Worm (Caenorhabditis elegans) whole organism, midembryonic: Measurements from ENCODE around the gene C30B5.2.

Experiments
- T22C8.4 ChIP-seq: fragments of 200-800 bp; sonication (Bioruptor generic); IDR thresholded peaks from 2 replicates; pipeline ENCODE4 v1.3.6; 2022; ENCODE audit warnings: missing genetic modification characterization, missing compliant biosample characterization
- cog-1 ChIP-seq: sonication (generic microtip); optimal IDR thresholded peaks from 2 replicates; lab custom pipeline; 2016; ENCODE audit warnings: missing genetic modification characterization, missing compliant biosample characterization
- flt-1 ChIP-seq: fragments of 200-800 bp; sonication (Bioruptor generic); IDR thresholded peaks from 2 replicates; pipeline ENCODE4 v1.3.6; 2022; ENCODE audit warnings: missing genetic modification characterization, missing compliant biosample characterization
- klf-2 ChIP-seq: fragments of 200-800 bp; sonication (Bioruptor generic); conservative IDR thresholded peaks from 2 replicates; pipeline ENCODE4 v1.3.6; 2022; ENCODE audit warnings: missing genetic modification reagents, missing genetic modification characterization, missing compliant biosample characterization
- med-1 ChIP-seq: sonication (generic microtip); optimal IDR thresholded peaks from 2 replicates; lab custom pipeline; 2017; ENCODE audit warnings: missing genetic modification characterization, mild to moderate bottlenecking, missing compliant biosample characterization, antibody characterized with exemption, missing genetic modification reagents; ENCODE audit not compliant: insufficient read depth
- ref-1 ChIP-seq: fragments of 200-800 bp; sonication (Bioruptor generic); conservative IDR thresholded peaks from 2 replicates; pipeline ENCODE4 v1.3.6; 2022; ENCODE audit warnings: missing genetic modification reagents, missing genetic modification characterization, missing compliant biosample characterization
- tab-1 ChIP-seq: fragments of 200-800 bp; sonication (Bioruptor generic); IDR thresholded peaks from 2 replicates; pipeline ENCODE4 v1.3.6; 2022; ENCODE audit warnings: missing genetic modification characterization, missing compliant biosample characterization
- ztf-23 ChIP-seq: fragments of 200-800 bp; sonication (Bioruptor generic); IDR thresholded peaks from 2 replicates; pipeline ENCODE4 v1.3.6; 2022; ENCODE audit warnings: missing genetic modification reagents, missing genetic modification characterization, missing compliant biosample characterization
- ztf-29 ChIP-seq: fragments of 200-800 bp; sonication (Bioruptor generic); IDR thresholded peaks from 2 replicates; pipeline ENCODE4 v1.3.6; 2022; ENCODE audit warnings: missing genetic modification reagents, missing genetic modification characterization, missing compliant biosample characterization

Gene C30B5.2

ce11 chrII:6222558-6222957 lies 25.6 kb downstream of the C30B5.2 start, which contains the start of gene C30B5.6:
Gene C30B5.6 (minus strand): TSS chrII:6222658.
- no peak for TF ChIP-seq ref-1
- TF ChIP-seq flt-1 (GFP tag; lab: Robert Waterston, UW) = no peak
- TF ChIP-seq T22C8.4 (GFP tag; lab: Robert Waterston, UW) = no peak
- no peak for TF ChIP-seq klf-2 (GFP tag; lab: Robert Waterston, UW)
- no peak for TF ChIP-seq ztf-29
- no peak for TF ChIP-seq ztf-23 (GFP tag; lab: Robert Waterston, UW)
- TF ChIP-seq cog-1 (tag; lab: Kevin White, UChicago) = no peak
- TF ChIP-seq tab-1 (GFP tag; lab: Robert Waterston, UW) = no peak
- no peak for TF ChIP-seq med-1 (GFP tag; lab: Kevin White, UChicago)

ce11 chrII:6223755-6224154 lies 26.8 kb downstream of the C30B5.2 start:
- TF ChIP-seq ztf-23 (GFP tag; lab: Robert Waterston, UW) (no peak), med-1 (GFP tag; lab: Kevin White, UChicago) (no peak), flt-1 (GFP tag; lab: Robert Waterston, UW) (no peak), klf-2 (GFP tag; lab: Robert Waterston, UW) (no peak), cog-1 (tag; lab: Kevin White, UChicago) (no peak), ref-1 (no peak), tab-1 (GFP tag; lab: Robert Waterston, UW) (no peak), T22C8.4 (GFP tag; lab: Robert Waterston, UW) (no peak)

ce11 chrII:6226995-6227394 lies 30.0 kb downstream of the C30B5.2 start, which contains the start of gene srsy-2:
Gene srsy-2 (minus strand): TSS chrII:6227095.
- TF ChIP-seq T22C8.4 (GFP tag; lab: Robert Waterston, UW) (no peak), flt-1 (GFP tag; lab: Robert Waterston, UW) (no peak), klf-2 (GFP tag; lab: Robert Waterston, UW) (no peak), med-1 (GFP tag; lab: Kevin White, UChicago) (no peak), ztf-29 (no peak)

- TF ChIP-seq flt-1 (GFP tag; lab: Robert Waterston, UW) (no peak), ztf-23 (GFP tag; lab: Robert Waterston, UW) (no peak), tab-1 (GFP tag; lab: Robert Waterston, UW) (no peak), klf-2 (GFP tag; lab: Robert Waterston, UW) (no peak), cog-1 (tag; lab: Kevin White, UChicago) (no peak), ref-1 (no peak), med-1 (GFP tag; lab: Kevin White, UChicago) (no peak), ztf-29 (no peak), T22C8.4 (GFP tag; lab: Robert Waterston, UW) (no peak)
These were observed 33.1 kb downstream of the C30B5.2 start for ce11 chrII:6230116-6230515.

DNA sequence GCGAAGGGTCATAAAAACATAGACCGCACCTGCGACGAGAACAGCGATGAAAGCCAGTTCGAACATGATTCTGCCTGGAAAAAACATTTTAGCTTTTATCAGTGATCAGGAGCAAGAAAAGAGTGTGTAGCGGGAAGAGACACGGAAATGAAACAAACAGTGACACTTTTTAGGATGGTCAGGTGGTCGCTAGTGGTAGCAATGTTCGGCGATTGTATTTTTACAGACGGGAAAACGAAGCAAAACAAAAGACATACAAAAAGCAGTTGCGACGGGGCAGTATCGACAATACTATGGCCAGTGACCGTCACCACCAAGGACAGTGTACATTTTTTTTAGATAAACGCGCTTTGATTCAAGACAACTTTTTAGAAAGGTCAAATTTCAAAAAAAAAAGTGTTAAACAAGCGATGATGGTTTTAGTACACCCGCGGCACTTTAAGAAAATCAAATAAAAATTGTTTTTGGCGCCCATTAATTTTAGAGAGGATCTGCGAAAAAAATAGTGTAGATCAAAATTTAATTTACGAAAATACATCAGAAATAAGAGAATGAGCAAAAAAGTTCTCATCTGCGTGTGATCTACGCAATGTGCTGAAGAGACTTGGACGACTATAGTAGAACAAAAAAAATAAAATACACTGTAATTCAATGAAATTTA lies 38.6 kb downstream of the C30B5.2 start, which contains the start of gene T24H7.9:
TSS of gene T24H7.9 (minus strand) at position 74 of the 661 bp plus-strand sequence.
- TF ChIP-seq ref-1 (no peak), ztf-29 (no peak), med-1 (GFP tag; lab: Kevin White, UChicago) (no peak), flt-1 (GFP tag; lab: Robert Waterston, UW) (no peak), klf-2 (GFP tag; lab: Robert Waterston, UW) (no peak), cog-1 (tag; lab: Kevin White, UChicago) (no peak), tab-1 (GFP tag; lab: Robert Waterston, UW) (no peak), T22C8.4 (GFP tag; lab: Robert Waterston, UW) (no peak), ztf-23 (GFP tag; lab: Robert Waterston, UW) (no peak)

ce11 chrII:6236093-6236945 lies 39.3 kb downstream of the C30B5.2 start:
- no peak for TF ChIP-seq tab-1 (GFP tag; lab: Robert Waterston, UW)
- TF ChIP-seq ztf-23 (GFP tag; lab: Robert Waterston, UW) = no peak
- no peak for TF ChIP-seq flt-1 (GFP tag; lab: Robert Waterston, UW)
- no peak for TF ChIP-seq cog-1 (tag; lab: Kevin White, UChicago)

DNA sequence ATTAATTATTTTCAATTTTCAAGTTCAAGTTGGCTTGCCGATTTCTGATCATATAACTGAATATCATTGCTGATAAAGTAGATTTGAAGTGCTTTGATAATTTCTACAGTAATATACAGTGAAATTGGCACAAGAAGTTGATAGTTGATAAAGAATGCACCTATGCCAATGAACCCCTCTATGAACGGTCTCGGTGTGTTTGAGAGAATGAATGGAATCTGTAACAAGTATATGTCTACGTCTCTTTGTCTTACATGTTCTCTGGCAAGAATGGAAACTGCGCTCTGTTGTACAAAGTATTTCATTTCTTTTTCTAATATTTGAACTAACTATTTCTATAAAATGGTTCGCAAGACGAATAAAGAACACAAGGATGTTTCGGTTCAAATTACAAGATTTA lies 44.8 kb downstream of the C30B5.2 start, which contains the start of gene T24H7.8:
TSS of gene T24H7.8 (plus strand) at position 301 of the 400 bp plus-strand sequence.
- TF ChIP-seq cog-1 (tag; lab: Kevin White, UChicago) (no peak), flt-1 (GFP tag; lab: Robert Waterston, UW) (no peak), klf-2 (GFP tag; lab: Robert Waterston, UW) (no peak), T22C8.4 (GFP tag; lab: Robert Waterston, UW) (no peak)

DNA sequence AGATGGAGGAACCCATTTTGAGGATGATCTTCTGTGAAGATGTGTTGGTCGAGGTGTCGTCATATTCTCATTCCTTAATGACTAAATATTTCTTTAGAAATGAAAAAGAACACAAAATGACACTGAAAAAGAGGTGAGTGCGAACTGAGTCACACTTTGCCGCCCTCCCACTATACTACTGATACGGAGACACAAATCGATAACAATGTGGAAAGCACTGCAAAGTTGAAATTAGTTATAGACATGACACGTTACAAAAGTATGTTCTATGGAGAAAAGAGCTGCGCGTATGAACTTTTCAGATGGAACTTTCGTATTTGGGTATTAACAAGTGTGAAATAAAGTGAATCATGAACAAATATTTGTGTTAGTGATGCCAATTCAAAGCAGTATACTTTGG lies 47.2 kb downstream of the C30B5.2 start, which contains the start of gene tat-4:
TSS of gene tat-4 (minus strand) at position 117 of the 400 bp plus-strand sequence.
- no peak for TF ChIP-seq klf-2 (GFP tag; lab: Robert Waterston, UW)
- no peak for TF ChIP-seq med-1 (GFP tag; lab: Kevin White, UChicago)
- no peak for TF ChIP-seq cog-1 (tag; lab: Kevin White, UChicago)
- no peak for TF ChIP-seq tab-1 (GFP tag; lab: Robert Waterston, UW)
- TF ChIP-seq ztf-23 (GFP tag; lab: Robert Waterston, UW) = no peak
- TF ChIP-seq T22C8.4 (GFP tag; lab: Robert Waterston, UW) = no peak
- no peak for TF ChIP-seq ztf-29
- TF ChIP-seq ref-1 = no peak
- no peak for TF ChIP-seq flt-1 (GFP tag; lab: Robert Waterston, UW)

ce11 chrII:6245199-6245702 lies 48.3 kb downstream of the C30B5.2 start, which contains the start of gene blos-4:
Gene blos-4 (plus strand): TSS chrII:6245249.
- TF ChIP-seq ztf-23 (GFP tag; lab: Robert Waterston, UW) (no peak), T22C8.4 (GFP tag; lab: Robert Waterston, UW) (no peak), med-1 (GFP tag; lab: Kevin White, UChicago) (no peak), tab-1 (GFP tag; lab: Robert Waterston, UW) (no peak), ref-1 (no peak), cog-1 (tag; lab: Kevin White, UChicago) (no peak), flt-1 (GFP tag; lab: Robert Waterston, UW) (no peak), ztf-29 (no peak), klf-2 (GFP tag; lab: Robert Waterston, UW) (no peak)
